Fruit fly (Drosophila melanogaster): ENCODE results near the gene grk.

The grk gene

DNA sequence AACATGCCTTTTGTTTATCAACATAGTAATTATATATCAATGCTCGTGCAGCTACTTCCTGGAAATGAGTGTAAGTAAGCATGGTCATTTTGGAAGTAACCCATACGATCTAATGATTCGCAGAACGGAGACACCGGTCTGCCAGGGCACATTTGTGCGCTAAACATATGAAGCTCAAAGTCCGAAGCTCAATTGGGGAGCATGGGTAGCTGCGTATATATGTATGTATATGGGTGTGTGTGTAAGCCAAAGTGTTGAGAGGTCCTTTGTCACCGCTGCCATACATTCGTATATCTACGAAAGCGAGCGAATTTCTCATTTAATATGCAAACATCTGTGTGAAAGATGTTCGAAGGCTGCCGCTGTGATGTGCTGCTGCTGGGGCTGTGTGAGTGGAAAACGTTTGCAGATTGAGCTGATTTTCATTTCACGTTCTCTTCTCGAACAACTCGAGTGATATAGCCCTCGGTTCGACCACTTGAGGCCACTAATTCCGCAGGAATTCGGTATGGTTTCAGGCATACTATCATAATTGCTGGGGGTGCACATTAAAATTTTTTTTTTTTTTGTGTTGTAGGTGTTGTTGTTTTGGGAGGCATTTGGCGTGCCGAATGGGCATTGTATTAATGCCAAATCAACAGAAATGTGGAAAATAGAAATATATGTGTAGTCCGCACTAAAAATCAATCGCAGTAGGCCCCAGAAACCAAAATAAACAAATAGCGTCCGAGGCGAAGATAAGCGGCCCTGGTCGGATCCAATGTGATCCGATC lies 15.1 kb downstream of the grk start:
- TF ChIP-seq nom (GFP tag; optimal IDR thresholded peaks at IDR 0.05) (peak; percentile 83), abd-A (tag; optimal IDR thresholded peaks at IDR 0.05) (peak; percentile 33), twi (tag; optimal IDR thresholded peaks at IDR 0.05) (peak; percentile 88), Med (GFP tag) (peak; percentile 65), Drgx (GFP tag; IDR thresholded peaks at IDR 0.05) (0 out of 2 replicates have a peak, but pooled peaks have one; percentile 24), dmrt99B (tag; optimal IDR thresholded peaks at IDR 0.05) (no peak), mam (GFP tag; optimal IDR thresholded peaks at IDR 0.05) (no peak), sd (tag; optimal IDR thresholded peaks at IDR 0.05) (peak; percentile 85), Hey (tag; optimal IDR thresholded peaks at IDR 0.05) (no peak), nerfin-2 (GFP tag; IDR thresholded peaks at IDR 0.05; ENCODE audit: partially characterized antibody) (no peak), CG5180 (GFP tag; optimal IDR thresholded peaks at IDR 0.05) (peak; percentile 51), z (GFP tag; IDR thresholded peaks at IDR 0.05) (peak; percentile 82)

DNA sequence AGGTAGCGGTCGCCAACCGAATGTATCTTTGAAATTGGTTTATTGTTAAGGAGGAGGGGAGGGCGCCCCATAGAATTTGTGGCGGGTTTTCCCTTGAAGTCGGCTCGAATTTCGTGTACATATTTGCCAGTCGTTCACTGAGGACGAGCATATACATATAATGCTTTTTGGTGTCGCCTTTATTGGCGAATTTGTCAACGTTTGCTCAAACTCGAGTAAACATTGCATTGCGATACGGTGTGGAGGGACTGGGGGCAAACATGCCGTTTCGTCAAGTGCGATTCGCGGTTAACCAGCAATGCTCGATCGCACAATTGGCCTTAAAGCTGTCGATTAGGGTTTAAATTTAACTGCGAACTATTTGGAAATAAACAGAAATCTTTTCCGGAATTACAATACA lies 15.8 kb downstream of the grk start:
- no peak for TF ChIP-seq Mrtf (GFP tag; IDR thresholded peaks at IDR 0.05)
- TF ChIP-seq Hr78 (GFP tag; optimal IDR thresholded peaks at IDR 0.05) = no peak
- 0 out of 3 replicates have a peak, but pooled peaks have one; percentile 8 for TF ChIP-seq CG2199 (GFP tag; IDR thresholded peaks at IDR 0.05)
- TF ChIP-seq CG10979 (tag; optimal IDR thresholded peaks at IDR 0.05) = no peak

DNA sequence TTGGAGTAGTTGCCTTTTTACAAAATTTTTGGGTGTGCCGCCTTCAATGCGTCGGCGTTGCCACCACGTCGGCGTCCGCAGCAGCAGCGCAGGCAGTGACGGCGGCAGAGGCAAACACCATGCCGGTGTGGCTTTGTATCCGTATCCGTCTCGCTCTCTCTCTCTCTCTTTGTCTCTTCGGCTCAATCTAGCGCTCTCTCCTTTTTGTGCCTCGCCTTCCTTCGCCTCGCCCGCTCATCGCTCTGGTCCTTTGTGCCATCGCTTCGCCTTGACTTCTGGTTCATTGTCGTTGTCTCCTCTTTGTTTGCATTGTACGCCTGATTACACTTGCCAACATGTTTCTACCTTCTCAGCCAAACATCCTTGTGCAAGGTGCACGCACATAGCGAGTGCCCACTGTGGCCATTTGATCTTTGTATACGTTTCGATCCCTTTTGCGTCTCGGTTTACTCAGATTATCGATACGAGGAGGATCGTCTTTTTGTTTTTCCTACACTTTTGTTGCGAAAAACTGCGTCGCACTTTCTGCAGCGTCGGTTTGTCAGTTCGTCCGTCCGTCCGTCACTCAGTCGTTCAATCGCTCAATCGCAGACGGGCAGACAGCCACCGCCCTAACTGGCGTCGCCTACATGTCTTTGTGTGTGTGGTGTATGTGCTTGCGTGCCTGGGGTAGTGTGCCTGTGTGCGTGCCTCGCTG lies 16.9 kb downstream of the grk start:
- TF ChIP-seq CG18599 (GFP tag; optimal IDR thresholded peaks at IDR 0.05) = peak; percentile 26
- TF ChIP-seq HmgD (GFP tag; optimal IDR thresholded peaks at IDR 0.05) = peak; percentile 57
- TF ChIP-seq salm (tag; optimal IDR thresholded peaks at IDR 0.05) = no peak
- TF ChIP-seq lov (optimal IDR thresholded peaks at IDR 0.05) = peak; percentile 96
- TF ChIP-seq lov (GFP tag; IDR thresholded peaks at IDR 0.05) = no peak
- TF ChIP-seq Dp (GFP tag; optimal IDR thresholded peaks at IDR 0.05) = peak; percentile 35
- TF ChIP-seq chm (GFP tag; IDR thresholded peaks at IDR 0.05) = peak; percentile 47
- peak; percentile 69 for TF ChIP-seq psq (GFP tag; optimal IDR thresholded peaks at IDR 0.05)
- TF ChIP-seq CG12236 (GFP tag; optimal IDR thresholded peaks at IDR 0.05) = peak; percentile 16
- no peak for TF ChIP-seq CG12391 (tag; optimal IDR thresholded peaks at IDR 0.05)
- peak; percentile 35 for TF ChIP-seq CrebB (tag; optimal IDR thresholded peaks at IDR 0.05)
- no peak for TF ChIP-seq zf30C (GFP tag; optimal IDR thresholded peaks at IDR 0.05)
- TF ChIP-seq CG6254 (GFP tag; optimal IDR thresholded peaks at IDR 0.05) = peak; percentile 21
- no peak for TF ChIP-seq dati (GFP tag; IDR thresholded peaks at IDR 0.05)
- peak; percentile 11; the same call in 1 of the 3 replicates for TF ChIP-seq Opbp (GFP tag; IDR thresholded peaks at IDR 0.05; ENCODE audit: partially characterized antibody)
- no peak for TF ChIP-seq zen2 (GFP tag; IDR thresholded peaks at IDR 0.05; ENCODE audit: partially characterized antibody)
- TF ChIP-seq bigmax (GFP tag; optimal IDR thresholded peaks at IDR 0.05) = no peak
- peak; percentile 83 for TF ChIP-seq nom (GFP tag; optimal IDR thresholded peaks at IDR 0.05)
- TF ChIP-seq Ptx1 (GFP tag; IDR thresholded peaks at IDR 0.05) = no peak
- TF ChIP-seq HLHmδ (GFP tag; optimal IDR thresholded peaks at IDR 0.05) = peak; percentile 58
- no peak for TF ChIP-seq vvl (GFP tag; IDR thresholded peaks at IDR 0.05)
- TF ChIP-seq vfl (GFP tag; optimal IDR thresholded peaks at IDR 0.05) = no peak
- peak; percentile 68 for TF ChIP-seq cg (GFP tag; optimal IDR thresholded peaks at IDR 0.05)
- no peak for TF ChIP-seq CG4854 (GFP tag; optimal IDR thresholded peaks at IDR 0.05)
- TF ChIP-seq sd (tag; optimal IDR thresholded peaks at IDR 0.05) = no peak
- peak; percentile 44; the same call in 2 of the 3 replicates for TF ChIP-seq row (GFP tag; IDR thresholded peaks at IDR 0.05)
- no peak for TF ChIP-seq CG33557 (GFP tag; optimal IDR thresholded peaks at IDR 0.05)
- no peak for TF ChIP-seq Hr39 (optimal IDR thresholded peaks at IDR 0.05)
- no peak for TF ChIP-seq Dip2 (GFP tag; IDR thresholded peaks at IDR 0.05)
- peak; percentile 14 for TF ChIP-seq CG2116 (GFP tag; optimal IDR thresholded peaks at IDR 0.05)
- no peak for TF ChIP-seq CG16815 (GFP tag; optimal IDR thresholded peaks at IDR 0.05)

Measured in whole organism, embryonic.